Fruit fly (Drosophila melanogaster): ENCODE measurements around the gene CG32277.

Gene CG32277

DNA sequence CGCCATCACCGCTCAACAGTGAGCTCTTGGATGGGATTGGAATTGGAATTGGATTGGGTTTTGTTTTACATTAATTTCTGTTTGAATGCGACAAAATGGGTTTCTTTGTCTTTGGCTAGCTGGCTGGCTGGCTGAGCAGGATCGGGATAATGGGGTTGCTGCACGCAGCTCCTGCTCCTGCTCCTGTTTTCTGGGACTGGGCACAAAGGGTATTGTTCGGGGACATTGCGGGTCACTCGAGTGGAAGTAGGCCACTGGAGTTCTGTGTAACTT is 36.1 kb upstream of the CG32277 start:
- TF ChIP-seq crol (GFP tag; IDR thresholded peaks at IDR 0.05) (peak; percentile 66; the same call in 1 of the 2 replicates), vnd (GFP tag; IDR thresholded peaks at IDR 0.05; ENCODE audit: partially characterized antibody) (0 out of 3 replicates have a peak, but pooled peaks have one; percentile 16), Stat92E (GFP tag; optimal IDR thresholded peaks at IDR 0.05) (no peak), CG7963 (GFP tag; IDR thresholded peaks at IDR 0.05; ENCODE audit: partially characterized antibody) (0 out of 3 replicates have a peak, but pooled peaks have one; percentile 18)

DNA sequence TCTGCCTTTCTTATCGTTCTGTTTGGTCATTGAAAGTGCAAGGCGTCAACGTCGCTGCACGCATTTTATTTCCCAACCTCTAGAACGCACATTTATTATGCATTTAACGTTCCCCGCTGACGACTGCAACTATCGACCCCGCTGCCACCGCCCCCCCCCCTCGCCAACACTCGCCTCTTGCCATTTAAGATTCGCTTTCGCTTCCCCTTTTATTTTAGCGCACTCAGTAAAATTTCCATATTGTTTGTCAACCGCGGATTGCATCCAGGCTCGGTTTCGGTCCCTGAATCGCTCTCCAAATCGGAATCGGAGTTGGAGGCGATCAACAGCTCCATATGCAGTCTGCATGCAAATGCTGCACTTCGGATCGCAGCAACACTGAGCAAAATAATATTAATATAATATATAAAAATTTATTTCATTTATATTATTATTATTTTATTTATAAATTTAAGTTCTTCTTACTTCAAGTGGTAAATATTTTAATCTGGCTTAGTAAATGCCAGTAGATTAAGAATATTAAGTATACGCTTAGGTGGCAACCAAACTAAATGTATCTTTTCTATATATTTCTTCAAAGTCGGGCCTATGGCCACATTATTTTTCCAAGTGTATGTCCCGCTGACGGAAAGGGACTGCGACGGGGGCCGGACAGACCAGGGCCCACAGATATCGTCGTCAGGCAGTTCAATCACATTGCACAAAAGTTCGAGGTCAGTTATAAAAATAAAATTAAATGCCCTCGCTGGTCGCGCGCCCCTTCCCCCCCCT is 35.5 kb upstream of the CG32277 start:
- peak in 1 of 2 experiments; percentile 38 for TF ChIP-seq Hr78 (GFP tag; optimal IDR thresholded peaks at IDR 0.05)
- TF ChIP-seq croc (GFP tag; conservative IDR thresholded peaks at IDR 0.05) = no peak; the same call in 2 of the 3 replicates
- no peak for TF ChIP-seq cad (GFP tag; optimal IDR thresholded peaks at IDR 0.05)
- TF ChIP-seq Gug (GFP tag; IDR thresholded peaks at IDR 0.05) = no peak
- no peak for TF ChIP-seq lilli (GFP tag; optimal IDR thresholded peaks at IDR 0.05)
- no peak for TF ChIP-seq CG10274 (GFP tag; optimal IDR thresholded peaks at IDR 0.05)
- no peak for TF ChIP-seq CG16815 (GFP tag; optimal IDR thresholded peaks at IDR 0.05)
- peak; percentile 60 for TF ChIP-seq nmo (GFP tag; optimal IDR thresholded peaks at IDR 0.05)
- peak; percentile 90 for TF ChIP-seq corto (GFP tag; optimal IDR thresholded peaks at IDR 0.05)
- TF ChIP-seq CG4424 (GFP tag; optimal IDR thresholded peaks at IDR 0.05) = peak; percentile 3
- no peak for TF ChIP-seq E2f2 (GFP tag; IDR thresholded peaks at IDR 0.05)
- TF ChIP-seq Xbp1 (GFP tag; optimal IDR thresholded peaks at IDR 0.05) = peak; percentile 12
- TF ChIP-seq CG12942 (GFP tag; optimal IDR thresholded peaks at IDR 0.05) = no peak
- peak; percentile 17 for TF ChIP-seq trem (tag; optimal IDR thresholded peaks at IDR 0.05)
- TF ChIP-seq Hr3 (GFP tag; optimal IDR thresholded peaks at IDR 0.05) = peak; percentile 25
- no peak for TF ChIP-seq Atf3 (GFP tag; optimal IDR thresholded peaks at IDR 0.05)
- 0 out of 3 replicates have a peak, but pooled peaks have one; percentile 25 for TF ChIP-seq dysf (GFP tag; IDR thresholded peaks at IDR 0.05)
- TF ChIP-seq Sox100B (GFP tag; optimal IDR thresholded peaks at IDR 0.05) = peak; percentile 28
- TF ChIP-seq CG10366 (GFP tag; IDR thresholded peaks at IDR 0.05) = peak; percentile 41; the same call in 1 of the 2 replicates
- no peak for TF ChIP-seq knrl (GFP tag; IDR thresholded peaks at IDR 0.05; ENCODE audit: partially characterized antibody)
- peak; percentile 77 for TF ChIP-seq dmrt99B (tag; optimal IDR thresholded peaks at IDR 0.05)
- no peak for TF ChIP-seq CG13287 (GFP tag; IDR thresholded peaks at IDR 0.05; ENCODE audit: partially characterized antibody)
- TF ChIP-seq dmrt11E (tag; optimal IDR thresholded peaks at IDR 0.05) = peak; percentile 55
- TF ChIP-seq CG17612 (GFP tag; IDR thresholded peaks at IDR 0.05) = no peak
- TF ChIP-seq CG4730 (GFP tag; IDR thresholded peaks at IDR 0.05) = no peak
- TF ChIP-seq kah (GFP tag; optimal IDR thresholded peaks at IDR 0.05) = no peak
- TF ChIP-seq seq (GFP tag; IDR thresholded peaks at IDR 0.05) = 0 out of 2 replicates have a peak, but pooled peaks have one; percentile 30
- no peak for TF ChIP-seq CG6791 (GFP tag; IDR thresholded peaks at IDR 0.05; ENCODE audit: partially characterized antibody)
- no peak for TF ChIP-seq CG3407 (GFP tag; optimal IDR thresholded peaks at IDR 0.05)
- TF ChIP-seq CG33557 (GFP tag; optimal IDR thresholded peaks at IDR 0.05) = no peak
- TF ChIP-seq Med (GFP tag) = peak; percentile 56
- TF ChIP-seq CG1603 (tag; optimal IDR thresholded peaks at IDR 0.05) = peak; percentile 2
- TF ChIP-seq Ada2b (GFP tag; IDR thresholded peaks at IDR 0.05) = no peak
- peak; percentile 56 for TF ChIP-seq Ssrp (tag; optimal IDR thresholded peaks at IDR 0.05)
- no peak for TF ChIP-seq CG11695 (GFP tag; IDR thresholded peaks at IDR 0.05)
- peak; percentile 30 for TF ChIP-seq CG2678 (tag; optimal IDR thresholded peaks at IDR 0.05)
- TF ChIP-seq Ravus (GFP tag; IDR thresholded peaks at IDR 0.05) = no peak
- TF ChIP-seq CG18262 (tag; optimal IDR thresholded peaks at IDR 0.05) = peak; percentile 45
- no peak for TF ChIP-seq Six4 (GFP tag; optimal IDR thresholded peaks at IDR 0.05)
- TF ChIP-seq Drgx (GFP tag; IDR thresholded peaks at IDR 0.05) = peak; percentile 84
- no peak for TF ChIP-seq CG8944 (GFP tag; optimal IDR thresholded peaks at IDR 0.05)
- no peak for TF ChIP-seq Dref (GFP tag; IDR thresholded peaks at IDR 0.05)
- peak; percentile 49 for TF ChIP-seq CG15269 (tag; optimal IDR thresholded peaks at IDR 0.05)

Data from whole organism, embryonic.